Fruit fly (Drosophila melanogaster) whole organism, prepupa: ENCODE results near the gene CG31875.

Experiments
- Blimp-1 ChIP-seq: fragments of 200-800 bp; sonication (Bioruptor generic); optimal IDR thresholded peaks from 3 replicates; lab custom pipeline; 2017; ENCODE audit warnings: missing biosample characterization, missing genetic modification characterization, mild to moderate bottlenecking, moderate library complexity, missing genetic modification reagents
- CG10631 ChIP-seq: fragments of 200-800 bp; sonication (Bioruptor generic); optimal IDR thresholded peaks from 2 replicates; lab custom pipeline; 2016; ENCODE audit warnings: missing biosample characterization, missing genetic modification characterization
- CG10669 ChIP-seq: fragments of 200-800 bp; sonication (Bioruptor generic); optimal IDR thresholded peaks from 3 replicates; lab custom pipeline; 2018; ENCODE audit warnings: missing biosample characterization, mild to moderate bottlenecking, missing genetic modification characterization, moderate library complexity
- CG11294 ChIP-seq: fragments of 200-800 bp; sonication (Bioruptor generic); IDR thresholded peaks from 2 replicates; pipeline ENCODE4 v1.3.6; 2022; ENCODE audit warnings: missing biosample characterization, missing genetic modification characterization
- CG11762 ChIP-seq: fragments of 200-800 bp; sonication (Bioruptor generic); optimal IDR thresholded peaks from 3 replicates; lab custom pipeline; 2016; ENCODE audit warnings: missing biosample characterization, missing genetic modification characterization; ENCODE audit not compliant: insufficient read depth
- CG11902 ChIP-seq: fragments of 200-800 bp; sonication (Bioruptor generic); optimal IDR thresholded peaks from 3 replicates; lab custom pipeline; 2016; ENCODE audit warnings: missing biosample characterization, missing genetic modification characterization
- CG15336 ChIP-seq: fragments of 200-800 bp; sonication (Bioruptor generic); IDR thresholded peaks from 2 replicates; pipeline ENCODE4 v1.3.6; 2022; ENCODE audit warnings: missing biosample characterization, missing genetic modification characterization
- CG1621 ChIP-seq: fragments of 200-800 bp; sonication (Bioruptor generic); optimal IDR thresholded peaks from 3 replicates; lab custom pipeline; 2018; ENCODE audit warnings: missing biosample characterization, mild to moderate bottlenecking, missing genetic modification characterization
- CG16779 ChIP-seq: fragments of 200-800 bp; sonication (Bioruptor generic); optimal IDR thresholded peaks from 3 replicates; lab custom pipeline; 2017; ENCODE audit warnings: missing biosample characterization, mild to moderate bottlenecking, missing genetic modification characterization
- CG3032 ChIP-seq: fragments of 200-800 bp; optimal IDR thresholded peaks from 2 replicates; lab custom pipeline; 2019; ENCODE audit warnings: missing biosample characterization, mild to moderate bottlenecking, missing genetic modification characterization, moderate library complexity
- CG32006 ChIP-seq: fragments of 200-800 bp; sonication (Bioruptor generic); optimal IDR thresholded peaks from 3 replicates; lab custom pipeline; 2017; ENCODE audit warnings: missing biosample characterization, mild to moderate bottlenecking, missing genetic modification characterization
- CG34406 ChIP-seq: fragments of 200-800 bp; sonication (Bioruptor generic); optimal IDR thresholded peaks from 3 replicates; lab custom pipeline; 2016; ENCODE audit warnings: missing biosample characterization, missing genetic modification characterization
- CG4318 ChIP-seq: fragments of 200-800 bp; sonication (Bioruptor generic); optimal IDR thresholded peaks from 3 replicates; lab custom pipeline; 2017; ENCODE audit warnings: missing biosample characterization, mild to moderate bottlenecking, missing genetic modification characterization
- CG6276 ChIP-seq: fragments of 200-800 bp; sonication (Bioruptor generic); optimal IDR thresholded peaks from 2 replicates; lab custom pipeline; 2017; ENCODE audit warnings: missing biosample characterization, mild to moderate bottlenecking, missing genetic modification characterization
- CG6792 ChIP-seq: fragments of 200-800 bp; sonication (Bioruptor generic); optimal IDR thresholded peaks from 3 replicates; lab custom pipeline; 2016; ENCODE audit warnings: missing biosample characterization, missing genetic modification characterization
- CG6808 ChIP-seq: fragments of 200-800 bp; sonication (Bioruptor generic); optimal IDR thresholded peaks from 3 replicates; lab custom pipeline; 2017; ENCODE audit warnings: missing biosample characterization, missing genetic modification characterization, mild to moderate bottlenecking, moderate library complexity, missing genetic modification reagents
- CG6854 ChIP-seq: fragments of 200-800 bp; sonication (Bioruptor generic); optimal IDR thresholded peaks from 2 replicates; lab custom pipeline; 2017; ENCODE audit warnings: missing biosample characterization, mild to moderate bottlenecking, missing genetic modification characterization
- CG7368 ChIP-seq: fragments of 200-800 bp; sonication (Bioruptor generic); optimal IDR thresholded peaks from 3 replicates; lab custom pipeline; 2016; ENCODE audit warnings: missing biosample characterization, missing genetic modification characterization
- CG8119 ChIP-seq: fragments of 200-800 bp; sonication (Bioruptor generic); IDR thresholded peaks from 3 replicates; pipeline ENCODE4 v1.3.6; 2022; ENCODE audit warnings: missing biosample characterization, missing genetic modification characterization
- CG8319 ChIP-seq: fragments of 200-800 bp; sonication (Bioruptor generic); optimal IDR thresholded peaks from 3 replicates; lab custom pipeline; 2016; ENCODE audit warnings: missing biosample characterization, missing genetic modification characterization
- CG8632 ChIP-seq: fragments of 200-800 bp; sonication (Bioruptor generic); optimal IDR thresholded peaks from 3 replicates; lab custom pipeline; 2016; ENCODE audit warnings: missing biosample characterization, missing genetic modification characterization
- CG9139 ChIP-seq: fragments of 200-800 bp; sonication (Bioruptor generic); optimal IDR thresholded peaks from 3 replicates; lab custom pipeline; 2017; ENCODE audit warnings: missing biosample characterization, mild to moderate bottlenecking, missing genetic modification characterization
- Eip75B ChIP-seq: fragments of 200-800 bp; sonication (Bioruptor generic); optimal IDR thresholded peaks from 3 replicates; lab custom pipeline; 2016; ENCODE audit warnings: missing biosample characterization, missing genetic modification characterization
- Eip93F ChIP-seq: fragments of 200-800 bp; sonication (Bioruptor generic); optimal IDR thresholded peaks from 2 replicates; lab custom pipeline; 2016; ENCODE audit warnings: missing biosample characterization, mild to moderate bottlenecking, missing genetic modification characterization
- Ets96B ChIP-seq: fragments of 200-800 bp; optimal IDR thresholded peaks from 2 replicates; lab custom pipeline; 2019; ENCODE audit warnings: missing biosample characterization, mild to moderate bottlenecking, missing genetic modification characterization, moderate library complexity
- Gug ChIP-seq: fragments of 200-800 bp; sonication (Bioruptor generic); IDR thresholded peaks from 2 replicates; pipeline ENCODE4 v1.3.6; 2022; ENCODE audit warnings: missing biosample characterization, missing genetic modification characterization
- Hr38 ChIP-seq: sonication (Bioruptor generic); optimal IDR thresholded peaks from 2 replicates; lab custom pipeline; 2016; ENCODE audit warnings: missing biosample characterization, missing genetic modification characterization
- Lpt ChIP-seq: fragments of 200-800 bp; sonication (Bioruptor generic); optimal IDR thresholded peaks from 3 replicates; lab custom pipeline; 2016; ENCODE audit warnings: missing biosample characterization, missing genetic modification characterization
- Met ChIP-seq: fragments of 200-800 bp; sonication (Bioruptor generic); optimal IDR thresholded peaks from 3 replicates; lab custom pipeline; 2016; ENCODE audit warnings: missing biosample characterization, missing genetic modification characterization
- OdsH ChIP-seq: fragments of 200-800 bp; sonication (Bioruptor generic); optimal IDR thresholded peaks from 3 replicates; lab custom pipeline; 2016; ENCODE audit warnings: missing biosample characterization, missing genetic modification characterization
- Smox ChIP-seq: fragments of 200-800 bp; sonication (Bioruptor generic); optimal IDR thresholded peaks from 3 replicates; lab custom pipeline; 2016; ENCODE audit warnings: missing biosample characterization, missing genetic modification characterization
- Sox102F ChIP-seq: fragments of 200-800 bp; sonication (Bioruptor generic); optimal IDR thresholded peaks from 2 replicates; lab custom pipeline; 2016; ENCODE audit warnings: missing biosample characterization, mild to moderate bottlenecking, missing genetic modification characterization
- Sox14 ChIP-seq: fragments of 200-800 bp; sonication (Bioruptor generic); optimal IDR thresholded peaks from 3 replicates; lab custom pipeline; 2016; ENCODE audit warnings: missing biosample characterization, missing genetic modification characterization
- achi ChIP-seq: fragments of 200-800 bp; sonication (Bioruptor generic); optimal IDR thresholded peaks from 3 replicates; lab custom pipeline; 2016; ENCODE audit warnings: missing biosample characterization, missing genetic modification characterization
- acj6 ChIP-seq: fragments of 200-800 bp; sonication (Bioruptor generic); optimal IDR thresholded peaks from 3 replicates; lab custom pipeline; 2016; ENCODE audit warnings: missing biosample characterization, missing genetic modification characterization
- cyc ChIP-seq: fragments of 200-800 bp; sonication (Bioruptor generic); optimal IDR thresholded peaks from 3 replicates; lab custom pipeline; 2016; ENCODE audit warnings: missing biosample characterization, missing genetic modification characterization
- dac ChIP-seq: fragments of 200-800 bp; sonication (Bioruptor generic); optimal IDR thresholded peaks from 2 replicates; lab custom pipeline; 2017; ENCODE audit warnings: missing biosample characterization, mild to moderate bottlenecking, missing genetic modification characterization
- dsx ChIP-seq: fragments of 200-800 bp; optimal IDR thresholded peaks from 3 replicates; lab custom pipeline; 2019; ENCODE audit warnings: missing biosample characterization, mild to moderate bottlenecking, missing genetic modification characterization, moderate library complexity; ENCODE audit not compliant: poor library complexity, severe bottlenecking
- eg ChIP-seq: fragments of 200-800 bp; sonication (Bioruptor generic); IDR thresholded peaks from 3 replicates; pipeline ENCODE4 v1.3.6; 2022; ENCODE audit warnings: missing biosample characterization, missing genetic modification characterization
- esn ChIP-seq: fragments of 200-800 bp; sonication (Bioruptor generic); optimal IDR thresholded peaks from 2 replicates; lab custom pipeline; 2016; ENCODE audit warnings: missing biosample characterization, mild to moderate bottlenecking, missing genetic modification characterization, moderate library complexity
- fd59A ChIP-seq: fragments of 200-800 bp; sonication (Bioruptor generic); optimal IDR thresholded peaks from 2 replicates; lab custom pipeline; 2017; ENCODE audit warnings: missing biosample characterization, mild to moderate bottlenecking, missing genetic modification characterization, missing genetic modification reagents
- fd85E ChIP-seq: fragments of 200-800 bp; sonication (Bioruptor generic); optimal IDR thresholded peaks from 3 replicates; lab custom pipeline; 2016; ENCODE audit warnings: missing biosample characterization, missing genetic modification characterization
- fkh ChIP-seq: fragments of 200-800 bp; sonication (Bioruptor generic); optimal IDR thresholded peaks from 3 replicates; lab custom pipeline; 2017; ENCODE audit warnings: missing biosample characterization, mild to moderate bottlenecking, missing genetic modification characterization, moderate library complexity
- lz ChIP-seq: fragments of 200-800 bp; sonication (Bioruptor generic); optimal IDR thresholded peaks from 3 replicates; lab custom pipeline; 2016; ENCODE audit warnings: missing biosample characterization, missing genetic modification characterization
- net ChIP-seq: fragments of 200-800 bp; sonication (Bioruptor generic); optimal IDR thresholded peaks from 3 replicates; lab custom pipeline; 2016; ENCODE audit warnings: missing biosample characterization, missing genetic modification characterization
- pdm3 ChIP-seq: fragments of 200-800 bp; sonication (Bioruptor generic); optimal IDR thresholded peaks from 3 replicates; lab custom pipeline; 2016; ENCODE audit warnings: missing biosample characterization, missing genetic modification characterization
- salr ChIP-seq, 2 experiments: fragments of 200-800 bp; sonication (Bioruptor generic); optimal IDR thresholded peaks; 3 replicates each; lab custom pipeline; 2016 to 2018; ENCODE audit warnings: missing biosample characterization in 2 of 2, missing genetic modification characterization in 2 of 2, mild to moderate bottlenecking in 1 of 2
- ss ChIP-seq, 2 experiments: fragments of 200-800 bp; sonication (Bioruptor generic); optimal IDR thresholded peaks; 2 replicates in 1 of 2; 3 replicates in 1 of 2; lab custom pipeline; 2017 to 2018; ENCODE audit warnings: mild to moderate bottlenecking in 2 of 2, missing biosample characterization in 2 of 2, missing genetic modification characterization in 2 of 2, moderate library complexity in 1 of 2
- vri ChIP-seq: fragments of 200-800 bp; sonication (Bioruptor generic); optimal IDR thresholded peaks from 3 replicates; lab custom pipeline; 2016; ENCODE audit warnings: missing biosample characterization, mild to moderate bottlenecking, missing genetic modification characterization

The CG31875 gene

DNA sequence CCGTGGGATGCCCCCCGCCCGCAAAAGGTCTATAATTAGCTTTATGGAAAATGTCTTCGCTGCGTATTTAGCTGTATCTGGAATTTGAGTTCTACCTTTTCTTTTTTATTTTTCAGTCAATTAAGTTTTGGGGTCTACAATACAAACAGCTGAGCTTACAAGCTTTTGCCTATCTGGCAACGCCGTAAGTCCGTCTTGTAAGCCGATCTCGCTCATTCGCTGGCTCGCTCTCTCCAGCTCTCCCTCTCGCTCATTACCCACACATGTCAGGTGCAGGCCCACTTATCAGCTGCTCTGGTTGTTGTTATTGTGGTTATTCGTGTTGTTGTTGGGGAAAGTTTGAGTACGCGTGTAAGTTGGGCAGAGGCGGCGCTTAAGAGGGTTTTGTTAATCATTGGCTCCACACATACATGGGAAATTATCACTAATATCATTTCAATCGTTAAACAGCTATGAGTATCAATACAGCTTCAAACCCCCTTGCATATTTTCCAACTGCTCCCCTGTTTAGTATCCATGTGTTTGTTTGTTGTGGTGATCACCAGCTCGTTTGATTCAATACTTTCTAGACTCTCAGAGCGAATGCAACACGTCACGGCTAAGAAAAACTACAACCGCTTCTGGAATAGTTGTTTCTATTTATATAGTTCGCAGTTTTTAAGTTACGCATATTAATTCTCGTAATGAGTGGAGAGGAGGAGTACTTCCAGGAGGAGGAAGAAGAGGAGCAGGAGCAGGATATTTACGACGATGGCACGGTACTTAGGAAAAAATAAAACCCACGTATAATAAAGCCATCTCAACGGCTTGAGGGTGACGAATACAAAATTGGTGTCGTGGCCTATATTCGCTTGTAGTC, 7.5 kb upstream of the CG31875 start:
- TF ChIP-seq acj6 (GFP tag; lab: Kevin White, UChicago) (peak; percentile 100), CG11294 (GFP tag; lab: Robert Waterston, UW) (peak; percentile 99), CG11762 (GFP tag; lab: Kevin White, UChicago) (peak; percentile 99), Sox14 (GFP tag; lab: Kevin White, UChicago) (peak; percentile 100), Eip93F (GFP tag; lab: Kevin White, UChicago) (peak; percentile 97), CG1621 (peak; percentile 99), CG3032 (tag; lab: Kevin White, UChicago) (peak; percentile 99), Blimp-1 (GFP tag; lab: Kevin White, UChicago) (peak; percentile 96), eg (peak; percentile 99), Eip75B (GFP tag; lab: Kevin White, UChicago) (peak; percentile 100), CG6854 (GFP tag; lab: Kevin White, UChicago) (peak; percentile 99), pdm3 (GFP tag; lab: Kevin White, UChicago) (peak; percentile 99), CG10631 (GFP tag; lab: Kevin White, UChicago) (peak; percentile 99), CG32006 (GFP tag; lab: Kevin White, UChicago) (peak; percentile 99), CG15336 (GFP tag; lab: Robert Waterston, UW) (peak; percentile 98), Gug (GFP tag; lab: Robert Waterston, UW) (peak; percentile 99), CG16779 (peak; percentile 98), CG6276 (peak; percentile 97), dsx (GFP tag; lab: Kevin White, UChicago) (peak; percentile 98), esn (GFP tag; lab: Kevin White, UChicago) (peak; percentile 100), fkh (GFP tag; lab: Kevin White, UChicago) (peak; percentile 92), Met (GFP tag; lab: Kevin White, UChicago) (peak; percentile 99), CG9139 (GFP tag; lab: Kevin White, UChicago) (peak; percentile 98), ss (GFP tag; optimal IDR thresholded peaks at IDR 0.05; lab: Kevin White, UChicago) (peak; percentile 98 to 99), CG10669 (GFP tag; lab: Kevin White, UChicago) (peak; percentile 99), lz (GFP tag; lab: Kevin White, UChicago) (peak; percentile 100), CG11902 (GFP tag; lab: Kevin White, UChicago) (peak; percentile 99), vri (GFP tag; lab: Kevin White, UChicago) (peak; percentile 99), Lpt (peak; percentile 99), CG7368 (GFP tag; lab: Kevin White, UChicago) (peak; percentile 100), CG4318 (GFP tag; lab: Kevin White, UChicago) (peak; percentile 98), cyc (GFP tag; lab: Kevin White, UChicago) (peak; percentile 100), net (peak; percentile 99), CG6792 (peak; percentile 99), CG8119 (GFP tag; lab: Robert Waterston, UW) (peak; percentile 98), CG8632 (GFP tag; lab: Kevin White, UChicago) (peak; percentile 99), fd85E (peak; percentile 98), Smox (GFP tag; lab: Kevin White, UChicago) (peak; percentile 99), achi (peak; percentile 99), dac (GFP tag; lab: Kevin White, UChicago) (peak; percentile 98), OdsH (GFP tag; lab: Kevin White, UChicago) (peak; percentile 99), CG8319 (GFP tag; lab: Kevin White, UChicago) (peak; percentile 99), CG34406 (GFP tag; lab: Kevin White, UChicago) (peak; percentile 99), salr (GFP tag; optimal IDR thresholded peaks at IDR 0.05; lab: Kevin White, UChicago) (peak; percentile 97 to 99), Hr38 (GFP tag; lab: Kevin White, UChicago) (peak; percentile 90), fd59A (peak; percentile 99), Ets96B (tag; lab: Kevin White, UChicago) (peak; percentile 99), Sox102F (peak; percentile 99), CG6808 (GFP tag; lab: Kevin White, UChicago) (peak; percentile 98)
